Fruit fly (Drosophila melanogaster): ENCODE measurements around the gene mia.

mia gene

dm6 chr3R:5588573-5588972 lies 37.6 kb upstream of the mia start, which contains the start of gene PolZ2:
Gene PolZ2 (plus strand): TSS chr3R:5588873.
- TF ChIP-seq kay (GFP tag; ENCODE audit: borderline replicate concordance) (no peak), pad (GFP tag; optimal IDR thresholded peaks at IDR 0.05) (no peak), CG5204 (GFP tag; optimal IDR thresholded peaks at IDR 0.05) (no peak), CG7101 (tag; optimal IDR thresholded peaks at IDR 0.05) (no peak), CG1620 (GFP tag; optimal IDR thresholded peaks at IDR 0.05) (no peak), CG7045 (GFP tag; optimal IDR thresholded peaks at IDR 0.05) (no peak), cnc (optimal IDR thresholded peaks at IDR 0.05) (no peak), Hr96 (GFP tag; optimal IDR thresholded peaks at IDR 0.05) (no peak), CG33017 (tag; optimal IDR thresholded peaks at IDR 0.05) (no peak), bab1 (GFP tag; optimal IDR thresholded peaks at IDR 0.05) (no peak), CG14711 (tag; optimal IDR thresholded peaks at IDR 0.05) (no peak), Clk (GFP tag; optimal IDR thresholded peaks at IDR 0.05) (no peak)

- TF ChIP-seq CG14711 (tag; optimal IDR thresholded peaks at IDR 0.05) (no peak), Clk (GFP tag; optimal IDR thresholded peaks at IDR 0.05) (peak; percentile 12), tj (GFP tag; optimal IDR thresholded peaks at IDR 0.05) (no peak), CG11617 (GFP tag; optimal IDR thresholded peaks at IDR 0.05) (peak; percentile 44), CG7045 (GFP tag; optimal IDR thresholded peaks at IDR 0.05) (peak; percentile 2), pad (GFP tag; optimal IDR thresholded peaks at IDR 0.05) (peak; percentile 45), bab1 (GFP tag; optimal IDR thresholded peaks at IDR 0.05) (peak; percentile 38), CG1620 (GFP tag; optimal IDR thresholded peaks at IDR 0.05) (peak; percentile 51), toe (GFP tag; optimal IDR thresholded peaks at IDR 0.05) (no peak), cic (GFP tag; optimal IDR thresholded peaks at IDR 0.05) (no peak), Mnt (GFP tag; optimal IDR thresholded peaks at IDR 0.05) (peak; percentile 48), cnc (optimal IDR thresholded peaks at IDR 0.05) (no peak), CG7101 (tag; optimal IDR thresholded peaks at IDR 0.05) (peak; percentile 26), kay (GFP tag; ENCODE audit: borderline replicate concordance) (no peak), ovo (GFP tag; optimal IDR thresholded peaks at IDR 0.05) (peak; percentile 1), CG12768 (GFP tag; optimal IDR thresholded peaks at IDR 0.05) (peak; percentile 62), Crg-1 (GFP tag; optimal IDR thresholded peaks at IDR 0.05) (peak; percentile 60), CG5204 (GFP tag; optimal IDR thresholded peaks at IDR 0.05) (no peak)
These were observed 37.0 kb upstream of the mia start, which contains the start of gene CG2926 for dm6 chr3R:5587863-5588519. Gene CG2926 (minus strand): TSS chr3R:5588380.

dm6 chr3R:5573883-5574282 lies 22.9 kb upstream of the mia start:
- TF ChIP-seq CG5204 (GFP tag; optimal IDR thresholded peaks at IDR 0.05), result no peak
- TF ChIP-seq cic (GFP tag; optimal IDR thresholded peaks at IDR 0.05), result no peak
- no peak for TF ChIP-seq Crg-1 (GFP tag; optimal IDR thresholded peaks at IDR 0.05)
- no peak for TF ChIP-seq tj (GFP tag; optimal IDR thresholded peaks at IDR 0.05)
- no peak for TF ChIP-seq CG12768 (GFP tag; optimal IDR thresholded peaks at IDR 0.05)
- TF ChIP-seq CG11617 (GFP tag; optimal IDR thresholded peaks at IDR 0.05), result no peak
- no peak for TF ChIP-seq Clk (GFP tag; optimal IDR thresholded peaks at IDR 0.05)
- TF ChIP-seq kay (GFP tag; ENCODE audit: borderline replicate concordance), result no peak
- TF ChIP-seq CG33017 (tag; optimal IDR thresholded peaks at IDR 0.05), result no peak
- TF ChIP-seq CG7045 (GFP tag; optimal IDR thresholded peaks at IDR 0.05), result no peak
- no peak for TF ChIP-seq Mnt (GFP tag; optimal IDR thresholded peaks at IDR 0.05)
- TF ChIP-seq CG1620 (GFP tag; optimal IDR thresholded peaks at IDR 0.05), result no peak
- no peak for TF ChIP-seq CG14711 (tag; optimal IDR thresholded peaks at IDR 0.05)
- TF ChIP-seq CG7101 (tag; optimal IDR thresholded peaks at IDR 0.05), result no peak
- no peak for TF ChIP-seq Hr96 (GFP tag; optimal IDR thresholded peaks at IDR 0.05)
- no peak for TF ChIP-seq cnc (optimal IDR thresholded peaks at IDR 0.05)

dm6 chr3R:5572900-5573665 lies 22.1 kb upstream of the mia start:
- TF ChIP-seq tj (GFP tag; optimal IDR thresholded peaks at IDR 0.05), result peak; percentile 61
- TF ChIP-seq cnc (optimal IDR thresholded peaks at IDR 0.05), result no peak

dm6 chr3R:5571756-5572155 lies 20.8 kb upstream of the mia start:
- peak; percentile 45 for TF ChIP-seq cic (GFP tag; optimal IDR thresholded peaks at IDR 0.05)
- TF ChIP-seq CG1620 (GFP tag; optimal IDR thresholded peaks at IDR 0.05), result no peak

- no peak for TF ChIP-seq CG11617 (GFP tag; optimal IDR thresholded peaks at IDR 0.05)
- TF ChIP-seq cic (GFP tag; optimal IDR thresholded peaks at IDR 0.05), result peak; percentile 66
These were observed 20.4 kb upstream of the mia start for dm6 chr3R:5571437-5571750.

Measured in whole organism, adult.